Worm (Caenorhabditis elegans): ENCODE results near the gene cor-1.

Gene cor-1

DNA sequence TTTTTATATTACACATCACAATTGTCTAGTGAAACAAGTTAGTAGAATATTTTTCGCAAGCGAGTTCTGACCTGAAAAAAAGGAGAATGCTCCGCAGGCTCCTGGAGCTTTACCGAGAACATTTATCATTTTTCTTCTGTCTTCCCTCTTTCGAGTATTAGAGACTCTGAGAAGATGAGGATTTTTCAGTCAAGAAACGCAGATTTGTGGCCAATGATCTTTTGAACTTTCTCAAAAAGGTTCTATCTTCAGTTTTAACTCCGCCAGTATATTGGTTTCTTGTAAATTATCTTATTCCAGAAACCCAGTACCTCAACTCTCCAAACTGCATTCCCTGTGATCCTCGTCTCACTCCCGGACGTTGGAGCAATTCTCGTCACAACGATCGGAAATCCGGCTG lies 36.7 kb downstream of the cor-1 start, which contains the start of gene K10G9.2:
Gene K10G9.2 (plus strand): TSS at position 301 of the 400 bp plus-strand sequence.
- no peak for TF ChIP-seq F49E8.2 (tag; optimal IDR thresholded peaks at IDR 0.05; ENCODE audit: insufficient read depth)
- TF ChIP-seq zim-3 (tag; optimal IDR thresholded peaks at IDR 0.05), result no peak
- TF ChIP-seq B0035.1 (tag; optimal IDR thresholded peaks at IDR 0.05), result no peak
- no peak for TF ChIP-seq nfyb-1 (GFP tag; IDR thresholded peaks at IDR 0.05)
- TF ChIP-seq ceh-40 (GFP tag; IDR thresholded peaks at IDR 0.05), result no peak
- TF ChIP-seq snpc-1.3 (tag; optimal IDR thresholded peaks at IDR 0.05; ENCODE audit: insufficient read depth), result no peak
- TF ChIP-seq nfya-2 (GFP tag; IDR thresholded peaks at IDR 0.05), result no peak
- TF ChIP-seq K12H6.12 (tag; optimal IDR thresholded peaks at IDR 0.05), result no peak
- no peak for TF ChIP-seq nhr-120 (GFP tag; IDR thresholded peaks at IDR 0.05)
- TF ChIP-seq sea-2 (GFP tag; IDR thresholded peaks at IDR 0.05), result no peak
- TF ChIP-seq nfya-1 (tag; optimal IDR thresholded peaks at IDR 0.05; ENCODE audit: borderline replicate concordance, insufficient read depth), result no peak
- TF ChIP-seq nhr-27 (tag; optimal IDR thresholded peaks at IDR 0.05), result no peak
- TF ChIP-seq him-1 (tag; optimal IDR thresholded peaks at IDR 0.05), result no peak
- TF ChIP-seq F52B5.7 (tag; optimal IDR thresholded peaks at IDR 0.05), result no peak

- TF ChIP-seq aptf-3 (GFP tag; IDR thresholded peaks at IDR 0.05) (no peak), mes-4 (tag; optimal IDR thresholded peaks at IDR 0.05) (no peak), fkh-3 (tag; optimal IDR thresholded peaks at IDR 0.05) (no peak)
Measured at ce11 chrIII:10289790-10290189, 40.9 kb downstream of the cor-1 start.

ce11 chrIII:10290541-10290940 lies 41.6 kb downstream of the cor-1 start:
- TF ChIP-seq chd-7 (tag; optimal IDR thresholded peaks at IDR 0.05) (no peak), somi-1 (GFP tag; optimal IDR thresholded peaks at IDR 0.05) (peak; percentile 57), dpff-1 (tag; optimal IDR thresholded peaks at IDR 0.05) (no peak), ztf-26 (tag; optimal IDR thresholded peaks at IDR 0.05) (peak; percentile 24), zfh-2 (GFP tag; conservative IDR thresholded peaks at IDR 0.05) (no peak), F22D6.2 (tag; optimal IDR thresholded peaks at IDR 0.05) (no peak), hrde-1 (tag; optimal IDR thresholded peaks at IDR 0.05; ENCODE audit: borderline replicate concordance) (no peak), snpc-1.3 (tag; optimal IDR thresholded peaks at IDR 0.05; ENCODE audit: insufficient read depth) (no peak), hlh-26 (GFP tag; conservative IDR thresholded peaks at IDR 0.05) (no peak), ztf-25 (GFP tag; IDR thresholded peaks at IDR 0.05) (no peak), F49E8.2 (tag; optimal IDR thresholded peaks at IDR 0.05; ENCODE audit: insufficient read depth) (no peak), T26A5.8 (tag; optimal IDR thresholded peaks at IDR 0.05) (no peak), T07F8.4 (tag; optimal IDR thresholded peaks at IDR 0.05) (no peak), C06A6.2 (GFP tag; conservative IDR thresholded peaks at IDR 0.05) (no peak), ceh-58 (GFP tag; IDR thresholded peaks at IDR 0.05) (no peak)

- TF ChIP-seq F57C9.4 (tag; optimal IDR thresholded peaks at IDR 0.05) (no peak), sptf-2 (GFP tag; optimal IDR thresholded peaks at IDR 0.05) (no peak), lin-40 (tag; optimal IDR thresholded peaks at IDR 0.05) (peak; percentile 3), lin-26 (GFP tag; IDR thresholded peaks at IDR 0.05) (0 out of 2 replicates have a peak, but pooled peaks have one; percentile 8), madf-8 (GFP tag; conservative IDR thresholded peaks at IDR 0.05) (no peak), snpc-4 (GFP tag; optimal IDR thresholded peaks at IDR 0.05) (no peak), snpc-4 (tag; optimal IDR thresholded peaks at IDR 0.05) (peak in 1 of 4 experiments; percentile 23), somi-1 (GFP tag; optimal IDR thresholded peaks at IDR 0.05) (no peak), madf-6 (GFP tag; IDR thresholded peaks at IDR 0.05) (no peak), C06A6.2 (GFP tag; conservative IDR thresholded peaks at IDR 0.05) (no peak), pha-4 (tag; optimal IDR thresholded peaks at IDR 0.05) (no peak), Y95B8A.8 (GFP tag; IDR thresholded peaks at IDR 0.05) (no peak), Y56A3A.18 (GFP tag; IDR thresholded peaks at IDR 0.05) (no peak), Y53G8AR.9 (GFP tag; conservative IDR thresholded peaks at IDR 0.05) (no peak), ceh-100 (GFP tag; IDR thresholded peaks at IDR 0.05) (no peak)
Measured at ce11 chrIII:10293362-10293761, 44.5 kb downstream of the cor-1 start.
